ENCODE assay signal across 1 fruit fly cellular context in the genomic region with DNA sequence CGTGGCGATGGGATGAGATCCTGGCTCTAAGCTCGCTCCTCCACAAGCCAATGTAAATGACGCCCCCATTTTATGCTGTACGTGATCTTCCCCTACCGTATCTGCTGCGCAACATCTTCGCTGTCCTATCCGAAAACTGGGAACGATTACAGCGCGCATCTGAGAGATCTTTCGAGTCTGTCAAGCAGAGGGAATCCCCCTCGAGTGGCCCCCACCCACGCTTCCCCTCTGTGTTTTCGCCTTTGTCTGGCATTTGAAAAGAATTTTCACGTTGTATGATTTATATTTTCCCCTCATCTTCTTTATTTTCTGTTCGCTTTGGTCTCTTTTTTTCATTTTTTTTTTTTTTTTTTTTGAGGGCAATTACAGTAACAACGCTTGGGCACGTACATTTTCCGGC.
TF ChIP-seq lines count a peak whose summit lies in the region.

No protein-coding gene starts in this region.

TF ChIP-seq in whole organism, embryonic, 481 proteins besides CTCF, POLR2A, EP300 and RAD21 (continued from another document):
- TF ChIP-seq Optix (GFP tag; IDR thresholded peaks at IDR 0.05; lab: Robert Waterston, UW) (no peak), CG11247 (GFP tag; IDR thresholded peaks at IDR 0.05; lab: Robert Waterston, UW) (no peak), esg (GFP tag; conservative IDR thresholded peaks at IDR 0.05; lab: Robert Waterston, UW) (no peak), odd (GFP tag; optimal IDR thresholded peaks at IDR 0.05; lab: Kevin White, UChicago) (no peak), Taf1 (GFP tag; IDR thresholded peaks at IDR 0.05; lab: Robert Waterston, UW) (no peak), amos (GFP tag; IDR thresholded peaks at IDR 0.05; lab: Robert Waterston, UW; ENCODE audit: partially characterized antibody) (no peak), Abd-B (GFP tag; optimal IDR thresholded peaks at IDR 0.05; lab: Kevin White, UChicago) (no peak), pros (GFP tag; optimal IDR thresholded peaks at IDR 0.05; lab: Kevin White, UChicago) (peak; percentile 4), CG17568 (GFP tag; optimal IDR thresholded peaks at IDR 0.05; lab: Kevin White, UChicago) (no peak), CG15601 (tag; optimal IDR thresholded peaks at IDR 0.05; lab: Kevin White, UChicago) (no peak), Dek (tag; optimal IDR thresholded peaks at IDR 0.05; lab: Kevin White, UChicago) (no peak), hkb (optimal IDR thresholded peaks at IDR 0.05; lab: Kevin White, UChicago) (no peak), hkb (GFP tag; IDR thresholded peaks at IDR 0.05; lab: Robert Waterston, UW) (no peak), CG4617 (GFP tag; optimal IDR thresholded peaks at IDR 0.05; lab: Kevin White, UChicago; ENCODE audit: borderline replicate concordance) (no peak), disco-r (GFP tag; optimal IDR thresholded peaks at IDR 0.05; lab: Kevin White, UChicago) (no peak), CG11560 (tag; IDR thresholded peaks at IDR 0.05; lab: Robert Waterston, UW) (no peak), CG7786 (GFP tag; optimal IDR thresholded peaks at IDR 0.05; lab: Kevin White, UChicago) (no peak), sr (GFP tag; IDR thresholded peaks at IDR 0.05; lab: Robert Waterston, UW) (peak; percentile 55; the same call in 2 of the 3 replicates)
TF ChIP-seq in whole organism, embryonic: peak in this region for 8.
